Fruit fly (Drosophila melanogaster): ENCODE data around the gene CG3708.

The CG3708 gene

dm6 chrX:900725-901345 lies 29.1 kb downstream of the CG3708 start (continued):
- peak; percentile 77 for TF ChIP-seq esg (GFP tag; conservative IDR thresholded peaks at IDR 0.05)
- peak; percentile 44; the same call in 1 of the 2 replicates for TF ChIP-seq gsb (GFP tag; IDR thresholded peaks at IDR 0.05)
- peak; percentile 79 for TF ChIP-seq CG11398 (GFP tag; optimal IDR thresholded peaks at IDR 0.05)
- peak; percentile 41; the same call in 1 of the 2 replicates for TF ChIP-seq chm (GFP tag; IDR thresholded peaks at IDR 0.05)
- peak; percentile 15 for TF ChIP-seq CTCF (GFP tag; optimal IDR thresholded peaks at IDR 0.05)
- peak; percentile 62 for TF ChIP-seq Hand (GFP tag; optimal IDR thresholded peaks at IDR 0.05)
- TF ChIP-seq CG4404 (GFP tag; IDR thresholded peaks at IDR 0.05), result peak; percentile 56
- TF ChIP-seq CG14710 (tag; optimal IDR thresholded peaks at IDR 0.05), result peak; percentile 57
- peak; percentile 51 for TF ChIP-seq mirr (GFP tag; optimal IDR thresholded peaks at IDR 0.05)
- no peak for TF ChIP-seq lov (optimal IDR thresholded peaks at IDR 0.05)
- no peak for TF ChIP-seq lov (GFP tag; IDR thresholded peaks at IDR 0.05)
- TF ChIP-seq Dek (tag; optimal IDR thresholded peaks at IDR 0.05), result peak; percentile 62
- TF ChIP-seq CG32767 (GFP tag; IDR thresholded peaks at IDR 0.05), result peak; percentile 59; the same call in 1 of the 2 replicates
- TF ChIP-seq CG17385 (GFP tag; optimal IDR thresholded peaks at IDR 0.05), result peak; percentile 76
- peak; percentile 51 for TF ChIP-seq sqz (GFP tag; optimal IDR thresholded peaks at IDR 0.05)
- peak; percentile 81 for TF ChIP-seq lmd (GFP tag; IDR thresholded peaks at IDR 0.05)
- peak; percentile 76 for TF ChIP-seq CG18262 (tag; optimal IDR thresholded peaks at IDR 0.05)
- TF ChIP-seq CG7928 (GFP tag; optimal IDR thresholded peaks at IDR 0.05), result no peak
- no peak for TF ChIP-seq CG7745 (tag; optimal IDR thresholded peaks at IDR 0.05)
- peak; percentile 14 for TF ChIP-seq CG6654 (GFP tag; optimal IDR thresholded peaks at IDR 0.05)
- no peak for TF ChIP-seq BEAF-32 (GFP tag; optimal IDR thresholded peaks at IDR 0.05)
- TF ChIP-seq Dfd (GFP tag; optimal IDR thresholded peaks at IDR 0.05), result no peak
- TF ChIP-seq CG1792 (GFP tag; optimal IDR thresholded peaks at IDR 0.05), result peak; percentile 42
- TF ChIP-seq fu2 (GFP tag; optimal IDR thresholded peaks at IDR 0.05), result peak; percentile 42
- TF ChIP-seq ssp (GFP tag; IDR thresholded peaks at IDR 0.05), result peak; percentile 52; the same call in 1 of the 2 replicates
- peak; percentile 69 for TF ChIP-seq Chrac-16 (GFP tag; optimal IDR thresholded peaks at IDR 0.05)
- peak; percentile 53; the same call in 1 of the 2 replicates for TF ChIP-seq sens-2 (GFP tag; IDR thresholded peaks at IDR 0.05)
- peak; percentile 72 for TF ChIP-seq Hr3 (GFP tag; optimal IDR thresholded peaks at IDR 0.05)
- peak; percentile 81 for TF ChIP-seq E2f1 (GFP tag; IDR thresholded peaks at IDR 0.05)
- TF ChIP-seq CG3065 (GFP tag; optimal IDR thresholded peaks at IDR 0.05), result peak; percentile 22
- TF ChIP-seq Hey (tag; optimal IDR thresholded peaks at IDR 0.05), result no peak
- peak; percentile 98 for TF ChIP-seq Ets65A (GFP tag)
- TF ChIP-seq CG9609 (GFP tag; optimal IDR thresholded peaks at IDR 0.05), result peak; percentile 79
- peak; percentile 75 to 91 for TF ChIP-seq dpn (GFP tag; optimal IDR thresholded peaks at IDR 0.05)
- no peak for TF ChIP-seq Kr (GFP tag; optimal IDR thresholded peaks at IDR 0.05)
- peak; percentile 89 for TF ChIP-seq dysf (GFP tag; IDR thresholded peaks at IDR 0.05)
- peak; percentile 67 for TF ChIP-seq sug (tag; optimal IDR thresholded peaks at IDR 0.05)
- 0 out of 3 replicates have a peak, but pooled peaks have one; percentile 48 for TF ChIP-seq jigr1 (GFP tag; IDR thresholded peaks at IDR 0.05)
- TF ChIP-seq Lhr (GFP tag; optimal IDR thresholded peaks at IDR 0.05), result no peak
- TF ChIP-seq bab2 (GFP tag; optimal IDR thresholded peaks at IDR 0.05), result peak; percentile 76
- peak; percentile 47 for TF ChIP-seq CG4617 (GFP tag; optimal IDR thresholded peaks at IDR 0.05; ENCODE audit: borderline replicate concordance)
- peak; percentile 79 for TF ChIP-seq Fer3 (tag; optimal IDR thresholded peaks at IDR 0.05)
- peak; percentile 45; the same call in 1 of the 2 replicates for TF ChIP-seq CG10321 (GFP tag; IDR thresholded peaks at IDR 0.05)
- TF ChIP-seq CG2129 (GFP tag; IDR thresholded peaks at IDR 0.05; ENCODE audit: partially characterized antibody), result no peak
- TF ChIP-seq lab (GFP tag; optimal IDR thresholded peaks at IDR 0.05), result peak; percentile 87
- TF ChIP-seq ash1 (GFP tag; optimal IDR thresholded peaks at IDR 0.05), result no peak
- peak; percentile 84 for TF ChIP-seq tgo (GFP tag; IDR thresholded peaks at IDR 0.05)
- TF ChIP-seq Bteb2 (GFP tag; optimal IDR thresholded peaks at IDR 0.05), result peak; percentile 62
- peak; percentile 38 for TF ChIP-seq tio (GFP tag; optimal IDR thresholded peaks at IDR 0.05)
- no peak for TF ChIP-seq Opbp (GFP tag; IDR thresholded peaks at IDR 0.05; ENCODE audit: partially characterized antibody)
- TF ChIP-seq CG2889 (GFP tag; IDR thresholded peaks at IDR 0.05), result 0 out of 3 replicates have a peak, but pooled peaks have one; percentile 20
